Fruit fly (Drosophila melanogaster): ENCODE data around the gene Nrx-1.

The Nrx-1 gene

DNA sequence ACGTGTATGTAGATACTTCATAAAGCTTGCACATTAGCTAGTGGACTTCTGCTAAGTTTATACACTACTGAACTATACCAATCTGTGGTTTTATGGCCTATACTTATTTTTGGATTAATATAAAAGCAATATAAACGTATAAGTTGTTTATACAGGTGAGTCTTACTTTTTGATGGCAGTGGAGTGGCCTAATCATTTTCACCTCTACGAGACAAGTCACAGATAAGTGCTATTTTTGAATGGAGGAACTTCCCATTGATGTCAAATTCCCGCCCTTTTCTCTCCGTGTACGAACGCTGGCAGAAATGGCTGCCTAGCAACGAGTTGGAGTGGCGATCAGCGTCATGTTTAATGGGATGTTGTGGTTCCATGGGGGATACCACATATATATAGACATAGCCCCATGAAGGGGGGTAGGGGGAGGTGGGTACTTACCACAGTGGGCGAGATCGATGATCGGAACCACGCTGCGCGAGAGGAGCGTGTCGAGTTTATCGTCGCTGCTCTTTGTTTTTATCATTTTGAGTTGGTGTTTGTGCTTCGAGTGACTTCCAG is 58.1 kb downstream of the Nrx-1 start (continued):
- TF ChIP-seq CG34422 (GFP tag; IDR thresholded peaks at IDR 0.05) (no peak), CG6175 (GFP tag; IDR thresholded peaks at IDR 0.05) (peak; percentile 46; the same call in 1 of the 3 replicates), Mrtf (GFP tag; IDR thresholded peaks at IDR 0.05) (0 out of 3 replicates have a peak, but pooled peaks have one; percentile 28), CG33557 (GFP tag; optimal IDR thresholded peaks at IDR 0.05) (no peak), slou (GFP tag; optimal IDR thresholded peaks at IDR 0.05) (peak; percentile 2), Ssrp (tag; optimal IDR thresholded peaks at IDR 0.05) (no peak), CG12155 (GFP tag; optimal IDR thresholded peaks at IDR 0.05) (peak; percentile 46), Six4 (GFP tag; optimal IDR thresholded peaks at IDR 0.05) (no peak), HLH4C (GFP tag; IDR thresholded peaks at IDR 0.05; ENCODE audit: partially characterized antibody) (no peak), ranshi (GFP tag; IDR thresholded peaks at IDR 0.05) (peak; percentile 42; the same call in 1 of the 2 replicates), CG12104 (GFP tag; optimal IDR thresholded peaks at IDR 0.05) (no peak), CG7556 (GFP tag; optimal IDR thresholded peaks at IDR 0.05) (peak; percentile 20), Doc3 (GFP tag; IDR thresholded peaks at IDR 0.05; ENCODE audit: partially characterized antibody) (no peak), CG34376 (GFP tag; optimal IDR thresholded peaks at IDR 0.05) (no peak), Eip74EF (GFP tag; optimal IDR thresholded peaks at IDR 0.05) (no peak), GATAe (GFP tag; conservative IDR thresholded peaks at IDR 0.05) (no peak), CG2120 (GFP tag; optimal IDR thresholded peaks at IDR 0.05) (peak; percentile 42), unc-4 (GFP tag; IDR thresholded peaks at IDR 0.05; ENCODE audit: partially characterized antibody) (no peak), CG3726 (GFP tag; IDR thresholded peaks at IDR 0.05) (no peak), CG8359 (GFP tag; optimal IDR thresholded peaks at IDR 0.05; ENCODE audit: borderline replicate concordance) (no peak), NC2β (GFP tag; optimal IDR thresholded peaks at IDR 0.05) (no peak), Xbp1 (GFP tag; optimal IDR thresholded peaks at IDR 0.05) (peak; percentile 25), CG6813 (GFP tag; optimal IDR thresholded peaks at IDR 0.05) (no peak), CG1647 (GFP tag; optimal IDR thresholded peaks at IDR 0.05) (no peak), twi (tag; optimal IDR thresholded peaks at IDR 0.05) (no peak), Usf (GFP tag; optimal IDR thresholded peaks at IDR 0.05) (no peak), crol (GFP tag; IDR thresholded peaks at IDR 0.05) (peak; percentile 85), CG12391 (tag; optimal IDR thresholded peaks at IDR 0.05) (peak; percentile 10), Atf3 (GFP tag; optimal IDR thresholded peaks at IDR 0.05) (no peak), Taf1 (GFP tag; IDR thresholded peaks at IDR 0.05) (no peak), CG18764 (GFP tag; optimal IDR thresholded peaks at IDR 0.05) (peak; percentile 6), CHES-1-like (GFP tag; optimal IDR thresholded peaks at IDR 0.05) (no peak), CG2116 (GFP tag; optimal IDR thresholded peaks at IDR 0.05) (no peak), Hr39 (optimal IDR thresholded peaks at IDR 0.05) (no peak), Blimp-1 (GFP tag; optimal IDR thresholded peaks at IDR 0.05) (peak; percentile 20), CG13296 (GFP tag; optimal IDR thresholded peaks at IDR 0.05) (no peak), bcd (GFP tag; optimal IDR thresholded peaks at IDR 0.05) (peak; percentile 31), CG10979 (tag; optimal IDR thresholded peaks at IDR 0.05) (peak; percentile 31)

DNA sequence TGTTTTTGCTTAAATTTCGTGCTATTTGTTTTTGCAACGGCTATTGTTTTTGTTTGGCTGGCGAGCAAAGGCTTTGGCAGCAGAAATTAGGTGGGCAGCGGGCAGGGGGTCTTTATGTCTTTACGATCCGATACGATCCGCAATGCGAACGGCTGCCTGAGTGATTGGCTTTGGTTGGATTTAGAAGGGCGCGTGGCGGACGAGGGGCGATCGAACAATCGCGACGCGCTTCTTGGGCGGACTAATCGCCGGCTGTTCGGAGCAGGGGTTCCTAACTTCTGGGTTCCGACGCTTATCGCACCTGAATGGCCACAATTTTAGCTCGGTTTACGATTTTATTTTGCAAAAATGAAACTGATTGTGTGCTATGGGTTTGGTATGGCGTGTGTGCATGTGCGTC is 58.9 kb downstream of the Nrx-1 start:
- TF ChIP-seq Eip74EF (GFP tag; optimal IDR thresholded peaks at IDR 0.05) (no peak), ac (GFP tag; optimal IDR thresholded peaks at IDR 0.05) (no peak), org-1 (GFP tag; optimal IDR thresholded peaks at IDR 0.05) (no peak), unc-4 (GFP tag; IDR thresholded peaks at IDR 0.05; ENCODE audit: partially characterized antibody) (no peak), CG17829 (tag; optimal IDR thresholded peaks at IDR 0.05) (no peak), CG9609 (GFP tag; optimal IDR thresholded peaks at IDR 0.05) (no peak), CG16779 (GFP tag; IDR thresholded peaks at IDR 0.05) (no peak), Optix (GFP tag; IDR thresholded peaks at IDR 0.05) (no peak), jumu (GFP tag; optimal IDR thresholded peaks at IDR 0.05) (no peak), gfzf (GFP tag; optimal IDR thresholded peaks at IDR 0.05) (no peak), Doc3 (GFP tag; IDR thresholded peaks at IDR 0.05; ENCODE audit: partially characterized antibody) (no peak), CG34224 (GFP tag; IDR thresholded peaks at IDR 0.05; ENCODE audit: partially characterized antibody) (no peak), CG8924 (tag; optimal IDR thresholded peaks at IDR 0.05) (no peak), hkb (optimal IDR thresholded peaks at IDR 0.05) (peak; percentile 13), hkb (GFP tag; IDR thresholded peaks at IDR 0.05) (no peak), CG11504 (tag; optimal IDR thresholded peaks at IDR 0.05) (no peak), CG17802 (tag; optimal IDR thresholded peaks at IDR 0.05) (no peak)

Measured in whole organism, embryonic.